Worm (Caenorhabditis elegans) whole organism, early embryonic: Measurements from ENCODE around the gene kreg-1.

Source experiments
- B0310.2 ChIP-seq: sonication (generic microtip); optimal IDR thresholded peaks from 2 replicates; lab custom pipeline; 2016; ENCODE audit warnings: mild to moderate bottlenecking, missing genetic modification characterization, missing compliant biosample characterization
- F13C5.2 ChIP-seq: sonication (generic microtip); optimal IDR thresholded peaks from 2 replicates; lab custom pipeline; 2017; ENCODE audit warnings: mild to moderate bottlenecking, missing genetic modification characterization, inconsistent platforms, missing compliant biosample characterization
- ama-1 ChIP-seq: fragments of 150-350 bp; optimal IDR thresholded peaks from 2 replicates; lab custom pipeline; 2014
- ceh-36 ChIP-seq: sonication (generic microtip); optimal IDR thresholded peaks from 2 replicates; lab custom pipeline; 2016; ENCODE audit warnings: missing genetic modification characterization, inconsistent platforms, missing compliant biosample characterization
- ets-7 ChIP-seq: sonication (generic microtip); optimal IDR thresholded peaks from 2 replicates; lab custom pipeline; 2016; ENCODE audit warnings: missing genotype, missing genetic modification characterization, missing compliant biosample characterization
- flt-1 ChIP-seq: fragments of 200-800 bp; sonication (Bioruptor generic); IDR thresholded peaks from 2 replicates; pipeline ENCODE4 v1.3.6; 2022; ENCODE audit warnings: missing genetic modification characterization, missing compliant biosample characterization
- hmbx-1 ChIP-seq: sonication (generic microtip); optimal IDR thresholded peaks from 2 replicates; lab custom pipeline; 2016; ENCODE audit warnings: mild to moderate bottlenecking, missing genetic modification characterization, missing compliant biosample characterization
- hmg-4 ChIP-seq: fragments of 200-800 bp; sonication (Bioruptor generic); optimal IDR thresholded peaks from 2 replicates; lab custom pipeline; 2018; ENCODE audit warnings: mild to moderate bottlenecking, missing genetic modification characterization, missing compliant biosample characterization
- pes-1 ChIP-seq: fragments of 200-800 bp; sonication (Bioruptor generic); IDR thresholded peaks from 2 replicates; pipeline ENCODE4 v1.3.6; 2022; ENCODE audit warnings: missing genetic modification reagents, missing genetic modification characterization, missing compliant biosample characterization
- scrt-1 ChIP-seq: fragments of 200-800 bp; sonication (Bioruptor generic); IDR thresholded peaks from 2 replicates; pipeline ENCODE4 v1.3.6; 2022; ENCODE audit warnings: missing genetic modification characterization, missing compliant biosample characterization
- sea-1 ChIP-seq: fragments of 200-800 bp; sonication (Bioruptor generic); conservative IDR thresholded peaks from 2 replicates; pipeline ENCODE4 v1.3.6; 2022; ENCODE audit warnings: missing genetic modification characterization, missing compliant biosample characterization
- tbx-11 ChIP-seq: fragments of 200-800 bp; sonication (Bioruptor generic); IDR thresholded peaks from 2 replicates; pipeline ENCODE4 v1.3.6; 2022; ENCODE audit warnings: missing genetic modification characterization, missing compliant biosample characterization

DNA sequence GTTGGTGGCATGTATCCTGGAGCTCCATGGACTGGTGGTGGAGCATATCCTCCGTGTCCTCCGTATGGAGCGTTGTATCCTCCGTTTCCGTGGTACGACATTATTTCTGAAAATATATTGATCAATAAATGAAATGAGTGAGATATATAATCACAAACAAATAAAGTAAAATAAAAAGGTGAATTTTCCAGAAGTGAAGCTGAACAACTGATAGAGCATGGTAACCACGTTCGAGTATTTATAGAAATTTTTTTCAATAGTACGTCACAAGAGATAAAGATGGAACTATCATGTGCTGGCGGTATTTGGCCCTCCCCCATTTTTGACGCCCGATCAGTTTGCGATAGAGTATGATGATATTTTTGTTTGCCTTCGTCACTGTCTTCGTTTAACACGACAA is 7.3 kb downstream of the kreg-1 start, which contains the start of gene F53A9.7:
- TF ChIP-seq ama-1 (no peak), tbx-11 (GFP tag; lab: Robert Waterston, UW) (no peak), hmg-4 (GFP tag; lab: Kevin White, UChicago) (no peak), scrt-1 (no peak), ets-7 (no peak), B0310.2 (tag; lab: Kevin White, UChicago) (no peak), ceh-36 (no peak), F13C5.2 (tag; lab: Kevin White, UChicago) (no peak), sea-1 (GFP tag; lab: Robert Waterston, UW) (no peak), flt-1 (GFP tag; lab: Robert Waterston, UW) (no peak), pes-1 (GFP tag; lab: Robert Waterston, UW) (no peak), hmbx-1 (no peak)
